Fruit fly (Drosophila melanogaster) whole organism, pupa: ENCODE results near the gene Pgant6.
A peak's percentile ranks its signal among the peaks of the same experiment; 100 is the strongest.

Source experiments
- CG14655 ChIP-seq: fragments of 200-800 bp; sonication (Bioruptor generic); optimal IDR thresholded peaks from 3 replicates; lab custom pipeline; 2017; ENCODE audit warnings: mild to moderate bottlenecking, missing biosample characterization, missing genetic modification reagents, missing genetic modification characterization
- CG15710 ChIP-seq: fragments of 200-800 bp; sonication (Bioruptor generic); optimal IDR thresholded peaks from 2 replicates; lab custom pipeline; 2018; ENCODE audit warnings: missing biosample characterization, mild to moderate bottlenecking, missing genetic modification characterization, moderate library complexity
- CG34367 ChIP-seq: fragments of 200-800 bp; sonication (Bioruptor generic); optimal IDR thresholded peaks from 2 replicates; lab custom pipeline; 2018; ENCODE audit warnings: missing biosample characterization, mild to moderate bottlenecking, missing genetic modification characterization
- CG4496 ChIP-seq: fragments of 200-800 bp; sonication (Bioruptor generic); IDR thresholded peaks from 3 replicates; pipeline ENCODE4 v1.3.6; 2022; ENCODE audit warnings: missing biosample characterization, missing genetic modification characterization
- CG8159 ChIP-seq: fragments of 200-800 bp; sonication (Bioruptor generic); optimal IDR thresholded peaks from 3 replicates; lab custom pipeline; 2018; ENCODE audit warnings: missing biosample characterization, mild to moderate bottlenecking, missing genetic modification characterization, moderate library complexity
- CG8301 ChIP-seq: fragments of 200-800 bp; sonication (Bioruptor generic); optimal IDR thresholded peaks from 2 replicates; lab custom pipeline; 2018; ENCODE audit warnings: missing biosample characterization, mild to moderate bottlenecking, missing genetic modification characterization
- EcR ChIP-seq: fragments of 200-800 bp; sonication (Bioruptor generic); optimal IDR thresholded peaks from 3 replicates; lab custom pipeline; 2019; ENCODE audit warnings: missing biosample characterization, missing genetic modification characterization, mild to moderate bottlenecking, moderate library complexity, missing genetic modification reagents
- Pif1A ChIP-seq: fragments of 200-800 bp; sonication (Bioruptor generic); optimal IDR thresholded peaks from 3 replicates; lab custom pipeline; 2016; ENCODE audit warnings: missing biosample characterization, missing genetic modification characterization
- fd96Ca ChIP-seq: fragments of 200-800 bp; sonication (Bioruptor generic); IDR thresholded peaks from 3 replicates; pipeline ENCODE4 v1.3.6; 2022; ENCODE audit warnings: missing biosample characterization, missing genetic modification characterization
- gl ChIP-seq: fragments of 200-800 bp; sonication (Bioruptor generic); optimal IDR thresholded peaks from 2 replicates; lab custom pipeline; 2018; ENCODE audit warnings: missing biosample characterization, mild to moderate bottlenecking, missing genetic modification characterization
- rn ChIP-seq: fragments of 200-800 bp; sonication (Bioruptor generic); IDR thresholded peaks from 2 replicates; pipeline ENCODE4 v1.3.6; 2022; ENCODE audit warnings: missing biosample characterization, missing genetic modification characterization

- no peak for TF ChIP-seq rn (GFP tag; lab: Robert Waterston, UW)
- no peak for TF ChIP-seq CG15710 (tag; lab: Kevin White, UChicago)
- TF ChIP-seq gl (tag; lab: Kevin White, UChicago), result no peak
- TF ChIP-seq CG8301, result no peak
- no peak for TF ChIP-seq CG4496 (GFP tag; lab: Robert Waterston, UW)
- TF ChIP-seq CG8159 (tag; lab: Kevin White, UChicago), result no peak
- TF ChIP-seq Pif1A (GFP tag; lab: Kevin White, UChicago), result no peak
- no peak for TF ChIP-seq CG34367 (tag; lab: Kevin White, UChicago)
- TF ChIP-seq fd96Ca (GFP tag; lab: Robert Waterston, UW), result no peak
- TF ChIP-seq EcR (GFP tag; lab: Kevin White, UChicago), result peak; percentile 23
- TF ChIP-seq CG14655 (GFP tag; lab: Kevin White, UChicago), result no peak
These were observed 34.6 kb downstream of the Pgant6 start for dm6 chr3L:2816655-2817054.
